Fruit fly (Drosophila melanogaster) whole organism: ENCODE measurements around the gene CG34461.

Source experiments
- CG8478 ChIP-seq: fragments of >200 bp; optimal IDR thresholded peaks from 2 replicates; lab custom pipeline; 2018; ENCODE audit warnings: inconsistent platforms
- pan ChIP-seq: fragments of >200 bp; optimal IDR thresholded peaks from 2 replicates; lab custom pipeline; 2017
- psq ChIP-seq: fragments of >200 bp; optimal IDR thresholded peaks from 2 replicates; lab custom pipeline; 2017

DNA sequence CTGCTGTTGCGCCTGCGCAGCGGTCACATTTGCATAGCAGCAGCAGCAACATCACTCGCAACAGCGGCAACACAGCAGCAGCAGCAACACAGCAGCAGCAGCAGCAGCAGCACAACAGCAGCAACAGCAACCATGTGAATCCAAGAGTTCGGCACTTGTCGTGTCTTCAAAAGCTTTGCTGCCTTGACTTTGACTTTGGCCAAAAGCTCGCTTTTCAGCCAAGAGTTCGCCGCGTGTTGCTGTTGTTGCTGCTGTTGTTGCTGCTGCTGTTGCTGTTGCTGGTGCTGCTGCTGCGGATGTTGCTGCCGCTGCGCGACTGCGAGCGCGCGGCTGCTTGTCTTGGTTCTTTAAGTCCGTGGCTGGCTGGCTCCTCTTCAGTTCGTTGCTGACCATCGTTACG lies 46.4 kb downstream of the CG34461 start, which contains the start of gene ImpE1:
- TF ChIP-seq pan (lab: Kevin White, UChicago) (no peak), psq (lab: Kevin White, UChicago) (no peak), CG8478 (lab: Kevin White, UChicago) (no peak)
